Worm (Caenorhabditis elegans) whole organism, L4 larva: Measurements from ENCODE around the gene clec-242.

ENCODE experiments used
- ceh-82 ChIP-seq: sonication (generic microtip); optimal IDR thresholded peaks from 2 replicates; lab custom pipeline; 2017; ENCODE audit warnings: missing biosample characterization, missing genetic modification characterization
- jun-1 ChIP-seq: fragments of 150-350 bp; optimal IDR thresholded peaks from 2 replicates; lab custom pipeline; 2014; ENCODE audit warnings: missing biosample characterization, missing genetic modification reagents, missing genetic modification characterization
- mep-1 ChIP-seq: fragments of 150-350 bp; sonication (generic microtip); optimal IDR thresholded peaks from 3 replicates; lab custom pipeline; 2014; ENCODE audit warnings: missing biosample characterization, missing genetic modification characterization
- nhr-42 ChIP-seq: fragments of 200-800 bp; sonication (Bioruptor generic); IDR thresholded peaks from 2 replicates; pipeline ENCODE4 v1.3.6; 2022; ENCODE audit warnings: missing genetic modification characterization, missing compliant biosample characterization
- snpc-4 ChIP-seq: fragments of 150-350 bp; optimal IDR thresholded peaks from 2 replicates; lab custom pipeline; 2014; ENCODE audit warnings: missing biosample characterization, missing genetic modification characterization
- unc-39 ChIP-seq: sonication (generic microtip); optimal IDR thresholded peaks from 2 replicates; lab custom pipeline; 2017; ENCODE audit warnings: missing biosample characterization, missing genetic modification characterization
- zfp-3 ChIP-seq: fragments of 200-800 bp; sonication (Bioruptor generic); conservative IDR thresholded peaks from 2 replicates; pipeline ENCODE4 v1.3.6; 2022; ENCODE audit warnings: missing genetic modification reagents, missing genetic modification characterization, missing compliant biosample characterization

ce11 chrV:17198926-17199325 lies 46.4 kb downstream of the clec-242 start, which contains the start of gene srz-96:
- no peak for TF ChIP-seq mep-1 (tag; lab: Kevin White, UChicago)
- no peak for TF ChIP-seq nhr-42
- TF ChIP-seq ceh-82 (tag; lab: Kevin White, UChicago): no peak
- no peak for TF ChIP-seq snpc-4 (tag; lab: Kevin White, UChicago)
- no peak for TF ChIP-seq unc-39 (tag; lab: Kevin White, UChicago)
- TF ChIP-seq jun-1 (tag; lab: Kevin White, UChicago): no peak
- TF ChIP-seq zfp-3 (GFP tag; lab: Robert Waterston, UW): no peak
